Worm (Caenorhabditis elegans) whole organism, L3 larva: ENCODE measurements around the gene ceh-49.

ENCODE experiments used
- ama-1 ChIP-seq: fragments of 150-350 bp; optimal IDR thresholded peaks from 2 replicates; lab custom pipeline; 2018
- ceh-82 ChIP-seq: fragments of 150-350 bp; optimal IDR thresholded peaks from 2 replicates; lab custom pipeline; 2014; ENCODE audit warnings: missing biosample characterization, missing genetic modification characterization
- elt-3 ChIP-seq, 3 experiments: fragments of 150-350 bp in 1 of 3; sonication (generic microtip) in 2 of 3; optimal IDR thresholded peaks; 2 replicates in 2 of 3; 4 replicates in 1 of 3; lab custom pipeline; 2014 to 2017; ENCODE audit warnings: missing biosample characterization in 3 of 3, missing genetic modification characterization in 3 of 3
- eor-1 ChIP-seq, 2 experiments: fragments of 150-350 bp; optimal IDR thresholded peaks; 2 replicates each; lab custom pipeline; 2014 to 2018; ENCODE audit warnings: missing biosample characterization in 2 of 2, missing genetic modification characterization in 2 of 2
- jun-1 ChIP-seq: fragments of 150-350 bp; optimal IDR thresholded peaks from 2 replicates; lab custom pipeline; 2014; ENCODE audit warnings: missing biosample characterization, missing genetic modification reagents, missing genetic modification characterization
- lin-15B ChIP-seq: fragments of 150-350 bp; optimal IDR thresholded peaks from 2 replicates; lab custom pipeline; 2014; ENCODE audit warnings: missing biosample characterization, missing genetic modification characterization
- mdl-1 ChIP-seq: fragments of 150-350 bp; optimal IDR thresholded peaks from 2 replicates; lab custom pipeline; 2014; ENCODE audit warnings: missing biosample characterization, missing genetic modification characterization
- nhr-12 ChIP-seq: fragments of 150-350 bp; optimal IDR thresholded peaks from 2 replicates; lab custom pipeline; 2014; ENCODE audit warnings: missing biosample characterization, missing genetic modification characterization
- unc-62 ChIP-seq: fragments of 150-350 bp; sonication (generic microtip); optimal IDR thresholded peaks from 4 replicates; lab custom pipeline; 2014; ENCODE audit warnings: missing biosample characterization, missing genetic modification reagents, missing genetic modification characterization

ce11 chrV:6095829-6096228 lies 24.2 kb downstream of the ceh-49 start, which contains the start of gene Y38A10A.7:
- TF ChIP-seq ama-1 (lab: Kevin White, UChicago) (no peak), eor-1 (tag; optimal IDR thresholded peaks at IDR 0.05; lab: Kevin White, UChicago) (no peak), lin-15B (tag; lab: Kevin White, UChicago) (no peak), nhr-12 (no peak), unc-62 (GFP tag; lab: Kevin White, UChicago) (no peak), mdl-1 (tag; lab: Kevin White, UChicago) (no peak), ceh-82 (tag; lab: Kevin White, UChicago) (no peak), jun-1 (tag; lab: Kevin White, UChicago) (no peak), elt-3 (tag; optimal IDR thresholded peaks at IDR 0.05; lab: Kevin White, UChicago) (no peak)
